Fruit fly (Drosophila melanogaster): ENCODE data around the gene CG9175.
A peak's percentile ranks its signal among the peaks of the same experiment; 100 is the strongest.

CG9175 gene

dm6 chr2L:6098479-6099269, at the start of gene CG9175:
Gene CG9175, minus strand, starts transcription at chr2L:6098966.
- TF ChIP-seq CG14711 (tag; optimal IDR thresholded peaks at IDR 0.05) = no peak
- TF ChIP-seq bab1 (GFP tag; optimal IDR thresholded peaks at IDR 0.05) = peak; percentile 87
- TF ChIP-seq Mnt (GFP tag; optimal IDR thresholded peaks at IDR 0.05) = peak; percentile 65
- TF ChIP-seq CG7101 (tag; optimal IDR thresholded peaks at IDR 0.05) = peak; percentile 10
- TF ChIP-seq ovo (GFP tag; optimal IDR thresholded peaks at IDR 0.05) = peak; percentile 29
- peak; percentile 73 for TF ChIP-seq cic (GFP tag; optimal IDR thresholded peaks at IDR 0.05)
- no peak for TF ChIP-seq kay (GFP tag; ENCODE audit: borderline replicate concordance)
- TF ChIP-seq CG11617 (GFP tag; optimal IDR thresholded peaks at IDR 0.05) = peak; percentile 36
- TF ChIP-seq CG33017 (tag; optimal IDR thresholded peaks at IDR 0.05) = peak; percentile 48
- TF ChIP-seq CG1620 (GFP tag; optimal IDR thresholded peaks at IDR 0.05) = peak; percentile 52

dm6 chr2L:6139082-6139481, 40.3 kb upstream of the CG9175 start, which contains the start of gene CG13991:
Gene CG13991, plus strand, starts transcription at chr2L:6139382.
- TF ChIP-seq ovo (GFP tag; optimal IDR thresholded peaks at IDR 0.05) (no peak), tj (GFP tag; optimal IDR thresholded peaks at IDR 0.05) (no peak), CG7045 (GFP tag; optimal IDR thresholded peaks at IDR 0.05) (no peak), kay (GFP tag; ENCODE audit: borderline replicate concordance) (no peak), cnc (optimal IDR thresholded peaks at IDR 0.05) (no peak), CG5204 (GFP tag; optimal IDR thresholded peaks at IDR 0.05) (no peak), Clk (GFP tag; optimal IDR thresholded peaks at IDR 0.05) (no peak), toe (GFP tag; optimal IDR thresholded peaks at IDR 0.05) (no peak), CG11617 (GFP tag; optimal IDR thresholded peaks at IDR 0.05) (no peak), CG33017 (tag; optimal IDR thresholded peaks at IDR 0.05) (no peak), CG12768 (GFP tag; optimal IDR thresholded peaks at IDR 0.05) (no peak), pad (GFP tag; optimal IDR thresholded peaks at IDR 0.05) (no peak), CG14711 (tag; optimal IDR thresholded peaks at IDR 0.05) (no peak), Hr96 (GFP tag; optimal IDR thresholded peaks at IDR 0.05) (no peak), cic (GFP tag; optimal IDR thresholded peaks at IDR 0.05) (no peak), CG1620 (GFP tag; optimal IDR thresholded peaks at IDR 0.05) (no peak), Crg-1 (GFP tag; optimal IDR thresholded peaks at IDR 0.05) (no peak), CG7101 (tag; optimal IDR thresholded peaks at IDR 0.05) (no peak), Mnt (GFP tag; optimal IDR thresholded peaks at IDR 0.05) (no peak)

- TF ChIP-seq CG33017 (tag; optimal IDR thresholded peaks at IDR 0.05) = no peak
- TF ChIP-seq CG7045 (GFP tag; optimal IDR thresholded peaks at IDR 0.05) = no peak
- TF ChIP-seq bab1 (GFP tag; optimal IDR thresholded peaks at IDR 0.05) = no peak
- TF ChIP-seq CG7101 (tag; optimal IDR thresholded peaks at IDR 0.05) = no peak
- no peak for TF ChIP-seq kay (GFP tag; ENCODE audit: borderline replicate concordance)
- no peak for TF ChIP-seq Mnt (GFP tag; optimal IDR thresholded peaks at IDR 0.05)
- TF ChIP-seq Crg-1 (GFP tag; optimal IDR thresholded peaks at IDR 0.05) = no peak
- TF ChIP-seq tj (GFP tag; optimal IDR thresholded peaks at IDR 0.05) = no peak
- TF ChIP-seq cic (GFP tag; optimal IDR thresholded peaks at IDR 0.05) = no peak
- TF ChIP-seq toe (GFP tag; optimal IDR thresholded peaks at IDR 0.05) = no peak
- no peak for TF ChIP-seq CG11617 (GFP tag; optimal IDR thresholded peaks at IDR 0.05)
- TF ChIP-seq CG5204 (GFP tag; optimal IDR thresholded peaks at IDR 0.05) = no peak
- no peak for TF ChIP-seq ovo (GFP tag; optimal IDR thresholded peaks at IDR 0.05)
- no peak for TF ChIP-seq Hr96 (GFP tag; optimal IDR thresholded peaks at IDR 0.05)
- no peak for TF ChIP-seq CG14711 (tag; optimal IDR thresholded peaks at IDR 0.05)
- no peak for TF ChIP-seq CG12768 (GFP tag; optimal IDR thresholded peaks at IDR 0.05)
- TF ChIP-seq pad (GFP tag; optimal IDR thresholded peaks at IDR 0.05) = no peak
- no peak for TF ChIP-seq cnc (optimal IDR thresholded peaks at IDR 0.05)
These were observed 31.8 kb upstream of the CG9175 start, which contains the start of the genes B9d2, tctn and CG9222 for dm6 chr2L:6130522-6131073. Gene B9d2, minus strand, starts transcription at chr2L:6130651. Gene tctn, minus strand, starts transcription at chr2L:6130651. Gene CG9222, plus strand, starts transcription at chr2L:6131023.

dm6 chr2L:6127478-6127877, 28.7 kb upstream of the CG9175 start, which contains the start of gene WDR79:
Gene WDR79, minus strand, starts transcription at chr2L:6127775.
- TF ChIP-seq cic (GFP tag; optimal IDR thresholded peaks at IDR 0.05) (no peak), toe (GFP tag; optimal IDR thresholded peaks at IDR 0.05) (no peak), CG14711 (tag; optimal IDR thresholded peaks at IDR 0.05) (no peak), CG7101 (tag; optimal IDR thresholded peaks at IDR 0.05) (no peak), Mnt (GFP tag; optimal IDR thresholded peaks at IDR 0.05) (no peak), bab1 (GFP tag; optimal IDR thresholded peaks at IDR 0.05) (no peak), CG12768 (GFP tag; optimal IDR thresholded peaks at IDR 0.05) (no peak), Hr96 (GFP tag; optimal IDR thresholded peaks at IDR 0.05) (no peak), Crg-1 (GFP tag; optimal IDR thresholded peaks at IDR 0.05) (no peak), ovo (GFP tag; optimal IDR thresholded peaks at IDR 0.05) (no peak), tj (GFP tag; optimal IDR thresholded peaks at IDR 0.05) (no peak), CG1620 (GFP tag; optimal IDR thresholded peaks at IDR 0.05) (no peak), kay (GFP tag; ENCODE audit: borderline replicate concordance) (no peak), cnc (optimal IDR thresholded peaks at IDR 0.05) (no peak), CG5204 (GFP tag; optimal IDR thresholded peaks at IDR 0.05) (no peak), CG33017 (tag; optimal IDR thresholded peaks at IDR 0.05) (no peak), CG11617 (GFP tag; optimal IDR thresholded peaks at IDR 0.05) (no peak), Clk (GFP tag; optimal IDR thresholded peaks at IDR 0.05) (no peak)

dm6 chr2L:6124815-6125214, 26.0 kb upstream of the CG9175 start, which contains the start of gene Arpc4:
Gene Arpc4, plus strand, starts transcription at chr2L:6125132.
- no peak for TF ChIP-seq Hr96 (GFP tag; optimal IDR thresholded peaks at IDR 0.05)
- peak; percentile 52 for TF ChIP-seq CG14711 (tag; optimal IDR thresholded peaks at IDR 0.05)
- TF ChIP-seq CG12768 (GFP tag; optimal IDR thresholded peaks at IDR 0.05) = no peak
- TF ChIP-seq CG11617 (GFP tag; optimal IDR thresholded peaks at IDR 0.05) = no peak
- TF ChIP-seq kay (GFP tag; ENCODE audit: borderline replicate concordance) = no peak
- TF ChIP-seq CG1620 (GFP tag; optimal IDR thresholded peaks at IDR 0.05) = peak; percentile 21
- TF ChIP-seq Crg-1 (GFP tag; optimal IDR thresholded peaks at IDR 0.05) = no peak
- no peak for TF ChIP-seq Clk (GFP tag; optimal IDR thresholded peaks at IDR 0.05)
- peak; percentile 16 for TF ChIP-seq CG5204 (GFP tag; optimal IDR thresholded peaks at IDR 0.05)
- TF ChIP-seq Mnt (GFP tag; optimal IDR thresholded peaks at IDR 0.05) = no peak
- peak; percentile 11 for TF ChIP-seq tj (GFP tag; optimal IDR thresholded peaks at IDR 0.05)
- peak; percentile 12 for TF ChIP-seq CG7045 (GFP tag; optimal IDR thresholded peaks at IDR 0.05)
- no peak for TF ChIP-seq cnc (optimal IDR thresholded peaks at IDR 0.05)
- TF ChIP-seq CG7101 (tag; optimal IDR thresholded peaks at IDR 0.05) = peak; percentile 45
- TF ChIP-seq cic (GFP tag; optimal IDR thresholded peaks at IDR 0.05) = no peak
- TF ChIP-seq toe (GFP tag; optimal IDR thresholded peaks at IDR 0.05) = no peak
- TF ChIP-seq pad (GFP tag; optimal IDR thresholded peaks at IDR 0.05) = no peak
- TF ChIP-seq ovo (GFP tag; optimal IDR thresholded peaks at IDR 0.05) = no peak
- TF ChIP-seq CG33017 (tag; optimal IDR thresholded peaks at IDR 0.05) = peak; percentile 46
- no peak for TF ChIP-seq bab1 (GFP tag; optimal IDR thresholded peaks at IDR 0.05)
